Fruit fly (Drosophila melanogaster): ENCODE data around the gene RpL9.

dm6 chr2L:11034495-11034894 is 30.5 kb upstream of the RpL9 start, which contains the start of gene CG18666:
- TF ChIP-seq psq (optimal IDR thresholded peaks at IDR 0.05) (no peak), CG8478 (optimal IDR thresholded peaks at IDR 0.05) (no peak)

Data from whole organism.